Worm (Caenorhabditis elegans) whole organism, young adult: ENCODE measurements around the gene str-208.

Experiments used
- F52B5.7 ChIP-seq: sonication (generic microtip); optimal IDR thresholded peaks from 2 replicates; lab custom pipeline; 2016; ENCODE audit warnings: mild to moderate bottlenecking, missing genetic modification characterization, missing compliant biosample characterization
- attf-3 ChIP-seq: fragments of 200-800 bp; sonication (Bioruptor generic); conservative IDR thresholded peaks from 2 replicates; pipeline ENCODE4 v1.3.6; 2022; ENCODE audit warnings: missing genetic modification reagents, missing genetic modification characterization, missing compliant biosample characterization
- ceh-79 ChIP-seq: sonication (generic microtip); optimal IDR thresholded peaks from 2 replicates; lab custom pipeline; 2017; ENCODE audit warnings: mild to moderate bottlenecking, missing genetic modification characterization, missing compliant biosample characterization
- dpff-1 ChIP-seq: sonication (generic microtip); optimal IDR thresholded peaks from 2 replicates; lab custom pipeline; 2017; ENCODE audit warnings: mild to moderate bottlenecking, missing genetic modification characterization, missing compliant biosample characterization
- ekl-4 ChIP-seq: fragments of 200-800 bp; sonication (Bioruptor generic); IDR thresholded peaks from 2 replicates; pipeline ENCODE4 v1.3.6; 2022; ENCODE audit warnings: missing genetic modification reagents, missing genetic modification characterization, missing compliant biosample characterization
- fkh-3 ChIP-seq: sonication (generic microtip); optimal IDR thresholded peaks from 2 replicates; lab custom pipeline; 2016; ENCODE audit warnings: mild to moderate bottlenecking, missing genetic modification characterization, missing compliant biosample characterization
- hlh-12 ChIP-seq: sonication (generic microtip); optimal IDR thresholded peaks from 2 replicates; lab custom pipeline; 2016; ENCODE audit warnings: missing genetic modification characterization, missing compliant biosample characterization
- nhr-90 ChIP-seq: sonication (generic microtip); optimal IDR thresholded peaks from 2 replicates; lab custom pipeline; 2016; ENCODE audit warnings: missing genotype, mild to moderate bottlenecking, missing genetic modification characterization, missing compliant biosample characterization
- unc-62 ChIP-seq: fragments of 150-350 bp; optimal IDR thresholded peaks from 2 replicates; lab custom pipeline; 2014; ENCODE audit warnings: missing biosample characterization, missing genetic modification reagents, missing genetic modification characterization

ce11 chrV:4951434-4951833 is 5.2 kb upstream of the str-208 start, which contains the start of gene str-207:
- TF ChIP-seq unc-62 (GFP tag; lab: Kevin White, UChicago) (no peak), F52B5.7 (no peak), ceh-79 (tag; lab: Kevin White, UChicago) (no peak), attf-3 (GFP tag; lab: Robert Waterston, UW) (no peak), dpff-1 (tag; lab: Kevin White, UChicago) (no peak), fkh-3 (no peak), nhr-90 (no peak), hlh-12 (tag; lab: Kevin White, UChicago) (no peak), ekl-4 (no peak)
